Worm (Caenorhabditis elegans) whole organism, early embryonic: ENCODE measurements around the gene F16F9.3.

ENCODE experiments used
- B0310.2 ChIP-seq: sonication (generic microtip); optimal IDR thresholded peaks from 2 replicates; lab custom pipeline; 2016; ENCODE audit warnings: mild to moderate bottlenecking, missing genetic modification characterization, missing compliant biosample characterization
- F13C5.2 ChIP-seq: sonication (generic microtip); optimal IDR thresholded peaks from 2 replicates; lab custom pipeline; 2017; ENCODE audit warnings: mild to moderate bottlenecking, missing genetic modification characterization, inconsistent platforms, missing compliant biosample characterization
- aly-1 ChIP-seq: sonication (generic microtip); optimal IDR thresholded peaks from 2 replicates; lab custom pipeline; 2016; ENCODE audit warnings: missing genetic modification characterization, missing compliant biosample characterization
- ama-1 ChIP-seq: fragments of 150-350 bp; optimal IDR thresholded peaks from 2 replicates; lab custom pipeline; 2014
- ceh-13 ChIP-seq: fragments of 200-800 bp; sonication (Bioruptor generic); optimal IDR thresholded peaks from 2 replicates; lab custom pipeline; 2018; ENCODE audit warnings: mild to moderate bottlenecking, missing genetic modification characterization, missing compliant biosample characterization
- ceh-36 ChIP-seq: sonication (generic microtip); optimal IDR thresholded peaks from 2 replicates; lab custom pipeline; 2016; ENCODE audit warnings: missing genetic modification characterization, inconsistent platforms, missing compliant biosample characterization
- ets-7 ChIP-seq: sonication (generic microtip); optimal IDR thresholded peaks from 2 replicates; lab custom pipeline; 2016; ENCODE audit warnings: missing genotype, missing genetic modification characterization, missing compliant biosample characterization
- flt-1 ChIP-seq: fragments of 200-800 bp; sonication (Bioruptor generic); IDR thresholded peaks from 2 replicates; pipeline ENCODE4 v1.3.6; 2022; ENCODE audit warnings: missing genetic modification characterization, missing compliant biosample characterization
- hmbx-1 ChIP-seq: sonication (generic microtip); optimal IDR thresholded peaks from 2 replicates; lab custom pipeline; 2016; ENCODE audit warnings: mild to moderate bottlenecking, missing genetic modification characterization, missing compliant biosample characterization
- hmg-4 ChIP-seq: fragments of 200-800 bp; sonication (Bioruptor generic); optimal IDR thresholded peaks from 2 replicates; lab custom pipeline; 2018; ENCODE audit warnings: mild to moderate bottlenecking, missing genetic modification characterization, missing compliant biosample characterization
- hnd-1 ChIP-seq: sonication (generic microtip); optimal IDR thresholded peaks from 2 replicates; lab custom pipeline; 2016; ENCODE audit warnings: missing genetic modification characterization, missing compliant biosample characterization
- pes-1 ChIP-seq: fragments of 200-800 bp; sonication (Bioruptor generic); IDR thresholded peaks from 2 replicates; pipeline ENCODE4 v1.3.6; 2022; ENCODE audit warnings: missing genetic modification reagents, missing genetic modification characterization, missing compliant biosample characterization
- scrt-1 ChIP-seq: fragments of 200-800 bp; sonication (Bioruptor generic); IDR thresholded peaks from 2 replicates; pipeline ENCODE4 v1.3.6; 2022; ENCODE audit warnings: missing genetic modification characterization, missing compliant biosample characterization
- sea-1 ChIP-seq: fragments of 200-800 bp; sonication (Bioruptor generic); conservative IDR thresholded peaks from 2 replicates; pipeline ENCODE4 v1.3.6; 2022; ENCODE audit warnings: missing genetic modification characterization, missing compliant biosample characterization
- tbx-11 ChIP-seq: fragments of 200-800 bp; sonication (Bioruptor generic); IDR thresholded peaks from 2 replicates; pipeline ENCODE4 v1.3.6; 2022; ENCODE audit warnings: missing genetic modification characterization, missing compliant biosample characterization
- tbx-37 ChIP-seq: fragments of 200-800 bp; sonication (Bioruptor generic); conservative IDR thresholded peaks from 2 replicates; pipeline ENCODE4 v1.3.6; 2022; ENCODE audit warnings: missing genetic modification reagents, missing genetic modification characterization, missing compliant biosample characterization
- tra-4 ChIP-seq: sonication (generic microtip); optimal IDR thresholded peaks from 2 replicates; lab custom pipeline; 2017; ENCODE audit warnings: missing genetic modification characterization, missing compliant biosample characterization

Gene F16F9.3

DNA sequence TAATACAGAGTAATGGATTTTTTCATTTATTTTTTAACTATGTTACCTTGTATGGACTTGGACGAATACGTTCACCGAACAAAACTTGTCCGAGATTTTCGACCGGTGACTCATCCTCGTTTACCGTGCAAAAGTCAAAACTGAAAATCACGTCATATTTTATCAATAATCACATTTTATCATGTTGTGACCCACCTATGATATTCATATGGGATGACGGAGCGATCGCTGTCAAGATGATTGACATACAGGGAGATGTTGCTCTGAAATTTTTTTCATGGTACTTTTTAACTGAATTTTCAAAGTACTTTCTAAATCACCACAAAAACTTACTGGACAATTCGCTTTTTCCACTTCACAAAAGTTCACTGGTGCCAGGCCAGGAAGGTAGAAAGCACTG lies 35.8 kb upstream of the F16F9.3 start:
- TF ChIP-seq ceh-36 (tag; lab: Kevin White, UChicago) (no peak), scrt-1 (GFP tag; lab: Robert Waterston, UW) (no peak), hnd-1 (tag; lab: Kevin White, UChicago) (no peak), hmbx-1 (no peak), flt-1 (no peak), pes-1 (GFP tag; lab: Robert Waterston, UW) (no peak), F13C5.2 (tag; lab: Kevin White, UChicago) (no peak), sea-1 (GFP tag; lab: Robert Waterston, UW) (no peak), ama-1 (no peak), ets-7 (tag; lab: Kevin White, UChicago) (no peak), ceh-13 (GFP tag; lab: Kevin White, UChicago) (no peak), tbx-11 (GFP tag; lab: Robert Waterston, UW) (no peak), tra-4 (no peak), tbx-37 (GFP tag; lab: Robert Waterston, UW) (no peak), hmg-4 (GFP tag; lab: Kevin White, UChicago) (no peak), B0310.2 (tag; lab: Kevin White, UChicago) (no peak), aly-1 (tag; lab: Kevin White, UChicago) (no peak)

DNA sequence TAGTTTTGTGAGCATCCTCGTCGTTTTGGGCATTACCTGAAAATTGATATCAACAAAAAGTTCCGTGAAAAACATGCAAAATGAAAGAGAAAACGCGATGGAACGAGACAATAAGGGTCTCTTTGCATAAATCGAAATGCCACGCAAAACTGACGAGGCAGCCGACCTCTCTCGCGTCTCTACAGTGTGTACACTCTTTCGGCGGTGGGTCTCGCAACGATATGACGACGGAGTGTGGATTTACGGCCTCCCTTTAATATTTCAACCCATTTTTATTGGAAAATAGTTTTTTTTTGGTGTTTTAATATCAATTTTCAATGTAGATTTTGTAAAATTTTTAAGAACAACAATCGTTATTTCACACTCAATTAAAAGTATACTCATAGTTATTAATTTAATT lies 35.4 kb upstream of the F16F9.3 start, which contains the start of gene tag-123:
tag-123 (minus strand) TSS at position 36 of the 400 bp plus-strand sequence.
- no peak for TF ChIP-seq hnd-1 (tag; lab: Kevin White, UChicago)
- TF ChIP-seq F13C5.2 (tag; lab: Kevin White, UChicago), result peak; percentile 42
- no peak for TF ChIP-seq tra-4
- TF ChIP-seq pes-1 (GFP tag; lab: Robert Waterston, UW), result no peak
- TF ChIP-seq tbx-11 (GFP tag; lab: Robert Waterston, UW), result no peak
- TF ChIP-seq B0310.2 (tag; lab: Kevin White, UChicago), result no peak
- TF ChIP-seq scrt-1 (GFP tag; lab: Robert Waterston, UW), result 0 out of 2 replicates have a peak, but pooled peaks have one; percentile 27
- TF ChIP-seq ets-7 (tag; lab: Kevin White, UChicago), result no peak
- no peak for TF ChIP-seq ceh-36 (tag; lab: Kevin White, UChicago)
- TF ChIP-seq hmbx-1, result no peak
- no peak for TF ChIP-seq ceh-13 (GFP tag; lab: Kevin White, UChicago)
- no peak for TF ChIP-seq ama-1
- TF ChIP-seq flt-1, result no peak
- peak; percentile 41 for TF ChIP-seq hmg-4 (GFP tag; lab: Kevin White, UChicago)
- no peak for TF ChIP-seq sea-1 (GFP tag; lab: Robert Waterston, UW)
- no peak for TF ChIP-seq tbx-37 (GFP tag; lab: Robert Waterston, UW)
- TF ChIP-seq aly-1 (tag; lab: Kevin White, UChicago), result no peak

DNA sequence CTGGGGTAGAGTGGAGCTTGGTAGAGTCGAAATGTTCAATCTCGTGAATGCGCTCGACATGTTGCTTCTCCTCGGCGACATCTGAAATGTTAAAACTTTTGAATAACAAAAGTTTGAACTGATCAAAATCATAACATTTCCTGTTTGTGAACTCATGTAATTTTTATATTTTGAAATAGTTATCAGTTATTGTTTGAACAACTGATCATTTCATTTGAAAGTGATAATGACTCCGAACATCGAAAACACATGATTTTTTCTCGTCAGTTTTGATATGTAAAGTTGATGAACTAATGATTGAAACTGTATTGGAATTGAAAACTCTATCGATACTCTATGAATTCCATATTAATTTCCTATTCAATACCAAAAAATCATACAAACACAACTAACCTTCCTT lies 34.2 kb upstream of the F16F9.3 start:
- no peak for TF ChIP-seq hmg-4 (GFP tag; lab: Kevin White, UChicago)
- TF ChIP-seq flt-1, result no peak
- TF ChIP-seq F13C5.2 (tag; lab: Kevin White, UChicago), result no peak
- TF ChIP-seq sea-1 (GFP tag; lab: Robert Waterston, UW), result no peak
- no peak for TF ChIP-seq ets-7 (tag; lab: Kevin White, UChicago)
- TF ChIP-seq tra-4, result no peak
- no peak for TF ChIP-seq scrt-1 (GFP tag; lab: Robert Waterston, UW)
- no peak for TF ChIP-seq B0310.2 (tag; lab: Kevin White, UChicago)
- no peak for TF ChIP-seq pes-1 (GFP tag; lab: Robert Waterston, UW)
- no peak for TF ChIP-seq hnd-1 (tag; lab: Kevin White, UChicago)
- TF ChIP-seq ama-1, result no peak
- TF ChIP-seq ceh-13 (GFP tag; lab: Kevin White, UChicago), result no peak
- no peak for TF ChIP-seq tbx-11 (GFP tag; lab: Robert Waterston, UW)
- no peak for TF ChIP-seq ceh-36 (tag; lab: Kevin White, UChicago)
- no peak for TF ChIP-seq aly-1 (tag; lab: Kevin White, UChicago)
- TF ChIP-seq tbx-37 (GFP tag; lab: Robert Waterston, UW), result no peak

DNA sequence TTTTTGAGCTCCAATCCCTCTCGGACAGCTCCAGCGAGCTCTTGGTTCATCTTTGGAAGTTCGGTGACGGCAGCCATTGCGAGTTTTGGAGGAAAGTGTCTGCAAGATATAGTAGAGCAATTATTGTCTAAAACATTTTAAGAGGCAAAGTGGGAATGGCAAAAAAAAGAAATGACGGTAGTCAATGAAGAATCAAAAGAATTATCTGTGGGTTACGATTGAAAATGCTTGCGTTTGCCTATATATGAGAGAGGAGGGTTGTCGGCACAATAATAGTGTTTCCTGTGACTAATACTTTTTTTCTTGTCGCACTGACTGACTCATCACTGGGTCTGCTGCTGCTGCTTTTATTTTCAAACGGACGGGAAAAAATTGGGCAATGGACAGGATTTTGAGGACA lies 33.8 kb upstream of the F16F9.3 start, which contains the start of gene tth-1:
tth-1 (minus strand) TSS at position 101 of the 400 bp plus-strand sequence.
- TF ChIP-seq tbx-11 (GFP tag; lab: Robert Waterston, UW) (0 out of 2 replicates have a peak, but pooled peaks have one; percentile 18), scrt-1 (GFP tag; lab: Robert Waterston, UW) (no peak)

DNA sequence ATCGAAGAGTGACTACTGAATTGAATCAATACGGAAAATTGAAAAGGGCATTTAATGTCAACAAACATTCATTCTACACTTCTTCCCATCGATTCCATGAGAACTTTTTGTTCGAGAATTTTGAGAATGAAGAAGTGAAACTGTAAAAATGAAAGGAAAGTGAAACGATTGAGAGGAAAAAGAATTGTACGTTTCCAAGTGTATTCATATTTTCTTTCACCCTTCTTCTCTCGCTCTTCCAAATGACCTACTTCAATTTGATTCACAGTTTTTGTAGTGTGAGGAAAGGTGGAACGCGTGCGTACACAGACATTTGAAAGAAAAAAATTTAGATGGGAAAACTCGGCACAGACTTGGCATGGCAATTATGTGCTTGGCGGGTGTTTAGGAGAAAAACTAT lies 33.1 kb upstream of the F16F9.3 start:
- no peak for TF ChIP-seq tbx-11 (GFP tag; lab: Robert Waterston, UW)
- TF ChIP-seq ama-1, result no peak

DNA sequence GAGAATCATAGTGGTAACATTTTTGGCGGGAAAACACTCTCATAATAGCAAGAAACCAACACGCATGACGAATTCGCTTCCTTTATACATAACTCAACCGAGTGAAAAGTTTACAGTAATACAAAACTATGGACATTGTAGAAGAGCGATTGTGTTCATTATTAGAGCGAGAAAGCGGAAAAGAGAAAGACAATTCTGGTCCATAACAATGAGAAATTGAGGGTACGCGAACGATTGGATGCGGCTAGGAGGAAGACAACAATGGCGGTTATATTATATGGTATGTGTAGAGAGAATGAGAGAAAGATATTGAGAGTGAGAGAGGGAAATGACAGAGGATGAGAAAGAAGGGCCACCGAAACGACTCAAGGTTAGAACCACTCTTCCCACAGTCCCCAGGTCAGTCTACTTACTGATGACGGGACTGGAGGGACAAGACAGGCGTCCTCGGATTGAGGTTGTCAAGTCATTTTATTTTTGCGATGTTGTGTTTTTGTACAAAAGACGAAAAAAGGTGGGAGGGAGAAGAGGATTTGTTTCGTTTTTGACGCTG lies 31.2 kb upstream of the F16F9.3 start:
- no peak for TF ChIP-seq hmbx-1
- no peak for TF ChIP-seq hnd-1 (tag; lab: Kevin White, UChicago)
- TF ChIP-seq ceh-36 (tag; lab: Kevin White, UChicago), result no peak

DNA sequence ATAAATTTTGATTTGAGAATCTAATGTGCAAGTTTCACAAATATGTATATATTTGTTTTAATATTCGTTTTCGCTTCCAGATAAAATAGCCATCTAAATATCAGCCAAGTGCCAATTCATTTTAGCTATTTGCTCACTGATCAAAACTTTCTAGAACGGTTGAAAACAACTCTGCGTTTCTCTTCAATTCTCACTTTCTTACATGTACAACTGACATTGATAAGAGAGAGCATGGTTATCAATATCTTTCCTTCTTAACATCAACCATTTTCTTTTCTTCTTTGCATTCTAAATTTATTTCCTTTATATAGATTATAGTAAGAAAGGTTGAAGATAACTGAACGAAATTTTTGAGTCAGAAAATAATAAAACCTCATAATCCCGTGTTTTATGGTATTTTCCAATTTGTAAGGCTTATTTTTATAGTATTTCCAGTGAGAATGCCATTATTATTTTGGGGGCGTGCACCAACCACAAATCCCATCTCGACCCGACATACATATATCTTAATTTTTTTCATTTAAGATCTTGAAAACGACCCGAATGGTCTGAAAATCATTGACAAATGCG lies 29.0 kb upstream of the F16F9.3 start, which contains the start of gene F08F1.3:
F08F1.3 (plus strand) TSS at position 520 of the 570 bp plus-strand sequence.
- TF ChIP-seq pes-1 (GFP tag; lab: Robert Waterston, UW), result no peak
- no peak for TF ChIP-seq aly-1 (tag; lab: Kevin White, UChicago)
- TF ChIP-seq hnd-1 (tag; lab: Kevin White, UChicago), result no peak
- TF ChIP-seq ceh-36 (tag; lab: Kevin White, UChicago), result no peak
- no peak for TF ChIP-seq ama-1
- no peak for TF ChIP-seq hmbx-1
- TF ChIP-seq F13C5.2 (tag; lab: Kevin White, UChicago), result no peak
- no peak for TF ChIP-seq scrt-1 (GFP tag; lab: Robert Waterston, UW)
